Fruit fly (Drosophila melanogaster) whole organism, embryonic: Measurements from ENCODE around the gene CG43249.

Source experiments
- Atf6 ChIP-seq: fragments of 200-800 bp; sonication (Bioruptor generic); IDR thresholded peaks from 2 replicates; pipeline ENCODE4 v1.3.6; 2022; ENCODE audit warnings: missing biosample characterization, missing genetic modification characterization
- B-H1 ChIP-seq: fragments of 200-800 bp; sonication (Bioruptor generic); IDR thresholded peaks from 3 replicates; pipeline ENCODE4 v1.3.6; 2022; ENCODE audit warnings: missing biosample characterization, missing genetic modification characterization
- CG10147 ChIP-seq: fragments of 200-800 bp; sonication (Bioruptor generic); optimal IDR thresholded peaks from 2 replicates; lab custom pipeline; 2019; ENCODE audit warnings: missing biosample characterization, mild to moderate bottlenecking, missing genetic modification characterization, moderate library complexity
- CG10267 ChIP-seq: fragments of 200-800 bp; sonication (Bioruptor generic); optimal IDR thresholded peaks from 2 replicates; lab custom pipeline; 2018; ENCODE audit warnings: missing biosample characterization, mild to moderate bottlenecking, missing genetic modification characterization, moderate library complexity
- CG10543 ChIP-seq: fragments of 200-800 bp; sonication (Bioruptor generic); optimal IDR thresholded peaks from 3 replicates; lab custom pipeline; 2017; ENCODE audit warnings: missing biosample characterization, mild to moderate bottlenecking, missing genetic modification characterization, moderate library complexity
- CG10654 ChIP-seq: fragments of 200-800 bp; sonication (Bioruptor generic); optimal IDR thresholded peaks from 2 replicates; lab custom pipeline; 2016; ENCODE audit warnings: missing biosample characterization, missing genetic modification characterization
- CG12104 ChIP-seq: fragments of 200-800 bp; sonication (Bioruptor generic); optimal IDR thresholded peaks from 3 replicates; lab custom pipeline; 2016; ENCODE audit warnings: missing biosample characterization, missing genetic modification characterization
- CG12299 ChIP-seq: fragments of 200-800 bp; sonication (Bioruptor generic); optimal IDR thresholded peaks from 2 replicates; lab custom pipeline; 2018; ENCODE audit warnings: missing biosample characterization, mild to moderate bottlenecking, missing genetic modification characterization
- CG15269 ChIP-seq: fragments of 200-800 bp; sonication (Bioruptor generic); optimal IDR thresholded peaks from 2 replicates; lab custom pipeline; 2018; ENCODE audit warnings: missing biosample characterization, mild to moderate bottlenecking, missing genetic modification characterization, moderate library complexity
- CG1603 ChIP-seq: fragments of 200-800 bp; sonication (Bioruptor generic); optimal IDR thresholded peaks from 2 replicates; lab custom pipeline; 2019; ENCODE audit warnings: missing biosample characterization, mild to moderate bottlenecking, missing genetic modification characterization, moderate library complexity
- CG17829 ChIP-seq: fragments of 200-800 bp; optimal IDR thresholded peaks from 2 replicates; lab custom pipeline; 2019; ENCODE audit warnings: missing biosample characterization, mild to moderate bottlenecking, missing genetic modification characterization, moderate library complexity
- CG1792 ChIP-seq: fragments of 200-800 bp; sonication (Bioruptor generic); optimal IDR thresholded peaks from 2 replicates; lab custom pipeline; 2016; ENCODE audit warnings: missing biosample characterization, missing genetic modification characterization
- CG18619 ChIP-seq: fragments of 200-800 bp; sonication (Bioruptor generic); optimal IDR thresholded peaks from 3 replicates; lab custom pipeline; 2017; ENCODE audit warnings: missing biosample characterization, mild to moderate bottlenecking, missing genetic modification characterization
- CG2875 ChIP-seq: fragments of 200-800 bp; sonication (Bioruptor generic); optimal IDR thresholded peaks from 2 replicates; lab custom pipeline; 2017; ENCODE audit warnings: missing biosample characterization, mild to moderate bottlenecking, missing genetic modification characterization, missing genetic modification reagents
- CG3407 ChIP-seq: fragments of 200-800 bp; sonication (Bioruptor generic); optimal IDR thresholded peaks from 2 replicates; lab custom pipeline; 2018; ENCODE audit warnings: missing biosample characterization, mild to moderate bottlenecking, missing genetic modification characterization
- CG34422 ChIP-seq: fragments of 200-800 bp; sonication (Bioruptor generic); IDR thresholded peaks from 3 replicates; pipeline ENCODE4 v1.3.6; 2022; ENCODE audit warnings: missing biosample characterization, missing genetic modification characterization
- CG4404 ChIP-seq: fragments of 200-800 bp; sonication (Bioruptor generic); IDR thresholded peaks from 2 replicates; pipeline ENCODE4 v1.3.6; 2022; ENCODE audit warnings: missing biosample characterization, missing genetic modification characterization
- CG5953 ChIP-seq: fragments of 200-800 bp; sonication (Bioruptor generic); IDR thresholded peaks from 2 replicates; pipeline ENCODE4 v1.3.6; 2022; ENCODE audit warnings: missing biosample characterization, missing genetic modification characterization
- CG6765 ChIP-seq: fragments of 200-800 bp; sonication (Bioruptor generic); optimal IDR thresholded peaks from 3 replicates; lab custom pipeline; 2017; ENCODE audit warnings: missing biosample characterization, mild to moderate bottlenecking, missing genetic modification characterization
- CG8089 ChIP-seq: fragments of 200-800 bp; sonication (Bioruptor generic); optimal IDR thresholded peaks from 3 replicates; lab custom pipeline; 2016; ENCODE audit warnings: missing biosample characterization, missing genetic modification characterization
- CG9215 ChIP-seq: fragments of 200-800 bp; sonication (Bioruptor generic); IDR thresholded peaks from 2 replicates; pipeline ENCODE4 v1.3.6; 2022; ENCODE audit warnings: missing biosample characterization, missing genetic modification characterization
- CrebB ChIP-seq: fragments of 200-800 bp; sonication (Bioruptor generic); optimal IDR thresholded peaks from 3 replicates; lab custom pipeline; 2018; ENCODE audit warnings: missing biosample characterization, mild to moderate bottlenecking, missing genetic modification characterization
- Dref ChIP-seq: fragments of 200-800 bp; sonication (Bioruptor generic); IDR thresholded peaks from 2 replicates; pipeline ENCODE4 v1.3.6; 2022; ENCODE audit warnings: missing biosample characterization, missing genetic modification characterization
- Hey ChIP-seq: fragments of 200-800 bp; sonication (Bioruptor generic); optimal IDR thresholded peaks from 3 replicates; lab custom pipeline; 2018; ENCODE audit warnings: missing biosample characterization, mild to moderate bottlenecking, missing genetic modification characterization
- Hmr ChIP-seq: fragments of 200-800 bp; sonication (Bioruptor generic); optimal IDR thresholded peaks from 3 replicates; lab custom pipeline; 2017; ENCODE audit warnings: mild to moderate bottlenecking, missing biosample characterization, missing genetic modification reagents, missing genetic modification characterization
- Hmx ChIP-seq: fragments of 200-800 bp; sonication (Bioruptor generic); optimal IDR thresholded peaks from 2 replicates; lab custom pipeline; 2016; ENCODE audit warnings: missing biosample characterization, missing genetic modification characterization
- Oaz ChIP-seq: fragments of 200-800 bp; sonication (Bioruptor generic); IDR thresholded peaks from 2 replicates; pipeline ENCODE4 v1.3.6; 2022; ENCODE audit warnings: missing biosample characterization, missing genetic modification characterization
- Rfx ChIP-seq: fragments of 200-800 bp; sonication (Bioruptor generic); IDR thresholded peaks from 2 replicates; pipeline ENCODE4 v1.3.6; 2022; ENCODE audit warnings: missing biosample characterization, missing genetic modification characterization
- Trl ChIP-seq, 3 experiments: fragments of >200 bp in 2 of 3; fragments of 200-800 bp in 1 of 3; sonication (Bioruptor generic) in 1 of 3; optimal IDR thresholded peaks; 2 replicates in 1 of 3; 3 replicates in 2 of 3; lab custom pipeline; 2016 to 2017; ENCODE audit warnings: missing biosample characterization in 1 of 3, missing genetic modification characterization in 1 of 3
- cas ChIP-seq: fragments of 200-800 bp; sonication (Bioruptor generic); IDR thresholded peaks from 2 replicates; pipeline ENCODE4 v1.3.6; 2022; ENCODE audit warnings: missing biosample characterization, missing genetic modification characterization
- corto ChIP-seq: fragments of 200-800 bp; sonication (Bioruptor generic); optimal IDR thresholded peaks from 2 replicates; lab custom pipeline; 2016; ENCODE audit warnings: missing biosample characterization, mild to moderate bottlenecking, missing genetic modification characterization, moderate library complexity
- da ChIP-seq: fragments of 200-800 bp; sonication (Bioruptor generic); optimal IDR thresholded peaks from 2 replicates; lab custom pipeline; 2016; ENCODE audit warnings: missing biosample characterization, missing genetic modification characterization
- danr ChIP-seq: fragments of 200-800 bp; sonication (Bioruptor generic); IDR thresholded peaks from 2 replicates; pipeline ENCODE4 v1.3.6; 2022; ENCODE audit warnings: missing biosample characterization, missing genetic modification characterization
- esg ChIP-seq: fragments of 200-800 bp; sonication (Bioruptor generic); conservative IDR thresholded peaks from 2 replicates; pipeline ENCODE4 v1.3.6; 2022; ENCODE audit warnings: missing biosample characterization, missing genetic modification characterization
- fu2 ChIP-seq: fragments of 200-800 bp; sonication (Bioruptor generic); optimal IDR thresholded peaks from 2 replicates; lab custom pipeline; 2016; ENCODE audit warnings: missing biosample characterization, missing genetic modification characterization
- gsb-n ChIP-seq: fragments of 200-800 bp; sonication (Bioruptor generic); optimal IDR thresholded peaks from 3 replicates; lab custom pipeline; 2018; ENCODE audit warnings: missing biosample characterization, mild to moderate bottlenecking, missing genetic modification characterization
- insv ChIP-seq, 2 experiments: fragments of 200-800 bp; sonication (Bioruptor generic); optimal IDR thresholded peaks; 3 replicates each; lab custom pipeline; 2016 to 2018; ENCODE audit warnings: missing biosample characterization in 2 of 2, missing genetic modification characterization in 2 of 2
- inv ChIP-seq: fragments of 200-800 bp; sonication (Bioruptor generic); IDR thresholded peaks from 2 replicates; pipeline ENCODE4 v1.3.6; 2022; ENCODE audit warnings: missing biosample characterization, missing genetic modification characterization; ENCODE audit not compliant: partially characterized antibody
- jigr1 ChIP-seq: fragments of 200-800 bp; sonication (Bioruptor generic); IDR thresholded peaks from 3 replicates; pipeline ENCODE4 v1.3.6; 2022; ENCODE audit warnings: missing biosample characterization, missing genetic modification characterization
- kay ChIP-seq: fragments of 200-800 bp; sonication (Bioruptor generic); optimal IDR thresholded peaks from 2 replicates; lab custom pipeline; 2016; ENCODE audit warnings: missing biosample characterization, missing genetic modification characterization
- mirr ChIP-seq: fragments of 200-800 bp; sonication (Bioruptor generic); optimal IDR thresholded peaks from 3 replicates; lab custom pipeline; 2018; ENCODE audit warnings: missing biosample characterization, mild to moderate bottlenecking, missing genetic modification characterization
- oc ChIP-seq: fragments of 200-800 bp; sonication (Bioruptor generic); optimal IDR thresholded peaks from 2 replicates; lab custom pipeline; 2018; ENCODE audit warnings: missing biosample characterization, mild to moderate bottlenecking, missing genetic modification characterization, moderate library complexity
- peb ChIP-seq: fragments of 200-800 bp; sonication (Bioruptor generic); IDR thresholded peaks from 2 replicates; pipeline ENCODE4 v1.3.6; 2022; ENCODE audit warnings: missing biosample characterization, missing genetic modification characterization
- prd ChIP-seq, 3 experiments: fragments of >200 bp in 2 of 3; fragments of 200-800 bp in 1 of 3; sonication (Bioruptor generic) in 1 of 3; optimal IDR thresholded peaks in 2 of 3; IDR thresholded peaks in 1 of 3; 2 replicates in 2 of 3; 3 replicates in 1 of 3; pipeline versions ENCODE4 v1.3.6 to Lab custom; 2017 to 2022; ENCODE audit warnings: missing biosample characterization in 1 of 3, missing genetic modification characterization in 1 of 3
- shn ChIP-seq: fragments of 200-800 bp; sonication (Bioruptor generic); optimal IDR thresholded peaks from 3 replicates; lab custom pipeline; 2016; ENCODE audit warnings: missing biosample characterization, missing genetic modification characterization
- sqz ChIP-seq: fragments of 200-800 bp; sonication (Bioruptor generic); optimal IDR thresholded peaks from 3 replicates; lab custom pipeline; 2018; ENCODE audit warnings: missing biosample characterization, mild to moderate bottlenecking, missing genetic modification characterization
- tin ChIP-seq: fragments of 200-800 bp; sonication (Bioruptor generic); optimal IDR thresholded peaks from 3 replicates; lab custom pipeline; 2016; ENCODE audit warnings: missing biosample characterization, missing genetic modification characterization
- trh ChIP-seq: fragments of 200-800 bp; sonication (Bioruptor generic); optimal IDR thresholded peaks from 2 replicates; lab custom pipeline; 2016; ENCODE audit warnings: missing biosample characterization, missing genetic modification characterization
- tup ChIP-seq: fragments of 200-800 bp; sonication (Bioruptor generic); optimal IDR thresholded peaks from 2 replicates; lab custom pipeline; 2016; ENCODE audit warnings: missing biosample characterization, mild to moderate bottlenecking, missing genetic modification characterization, moderate library complexity
- tx ChIP-seq: fragments of 200-800 bp; sonication (Bioruptor generic); optimal IDR thresholded peaks from 2 replicates; lab custom pipeline; 2016; ENCODE audit warnings: missing biosample characterization, missing genetic modification characterization
- unpg ChIP-seq: fragments of 200-800 bp; sonication (Bioruptor generic); optimal IDR thresholded peaks from 3 replicates; lab custom pipeline; 2018; ENCODE audit warnings: missing biosample characterization, mild to moderate bottlenecking, missing genetic modification characterization, moderate library complexity

Gene CG43249

dm6 chr3L:16289067-16289466 lies 15.0 kb upstream of the CG43249 start (continued):
- TF ChIP-seq danr (GFP tag; lab: Robert Waterston, UW) (no peak), insv (GFP tag; optimal IDR thresholded peaks at IDR 0.05; lab: Kevin White, UChicago) (no peak), shn (no peak), CG17829 (no peak), Oaz (no peak), gsb-n (tag; lab: Kevin White, UChicago) (no peak), CG1603 (tag; lab: Kevin White, UChicago) (no peak), CG34422 (GFP tag; lab: Robert Waterston, UW) (peak; percentile 50; the same call in 1 of the 3 replicates), CG2875 (GFP tag; lab: Kevin White, UChicago) (no peak), CG8089 (no peak), oc (tag; lab: Kevin White, UChicago) (no peak), CG15269 (peak; percentile 67), tin (peak; percentile 10), Hey (tag; lab: Kevin White, UChicago) (no peak), inv (no peak), CG10147 (GFP tag; lab: Kevin White, UChicago) (no peak), CG10654 (GFP tag; lab: Kevin White, UChicago) (peak; percentile 2), da (GFP tag; lab: Kevin White, UChicago) (no peak), B-H1 (GFP tag; lab: Robert Waterston, UW) (0 out of 3 replicates have a peak, but pooled peaks have one; percentile 16), CG12299 (tag; lab: Kevin White, UChicago) (no peak), tup (GFP tag; lab: Kevin White, UChicago) (no peak), prd (optimal IDR thresholded peaks at IDR 0.05; lab: Kevin White, UChicago) (no peak), prd (GFP tag; IDR thresholded peaks at IDR 0.05; lab: Robert Waterston, UW) (peak; percentile 38; the same call in 1 of the 3 replicates), Atf6 (GFP tag; lab: Robert Waterston, UW) (peak; percentile 38; the same call in 1 of the 2 replicates), peb (GFP tag; lab: Robert Waterston, UW) (no peak), Dref (GFP tag; lab: Robert Waterston, UW) (no peak), CG12104 (GFP tag; lab: Kevin White, UChicago) (no peak), unpg (peak; percentile 59), corto (no peak), esg (GFP tag; lab: Robert Waterston, UW) (peak; percentile 64; the same call in 1 of the 2 replicates), CG3407 (no peak), trh (GFP tag; lab: Kevin White, UChicago) (no peak), cas (GFP tag; lab: Robert Waterston, UW) (no peak), CG1792 (GFP tag; lab: Kevin White, UChicago) (no peak), Trl (optimal IDR thresholded peaks at IDR 0.05; lab: Kevin White, UChicago) (no peak), Trl (GFP tag; optimal IDR thresholded peaks at IDR 0.05; lab: Kevin White, UChicago) (no peak), CG9215 (GFP tag; lab: Robert Waterston, UW) (no peak), mirr (GFP tag; lab: Kevin White, UChicago) (no peak), tx (GFP tag; lab: Kevin White, UChicago) (no peak), sqz (GFP tag; lab: Kevin White, UChicago) (no peak), CG18619 (GFP tag; lab: Kevin White, UChicago) (no peak), Hmx (GFP tag; lab: Kevin White, UChicago) (no peak), CG6765 (GFP tag; lab: Kevin White, UChicago) (no peak), Hmr (GFP tag; lab: Kevin White, UChicago) (no peak), CG5953 (GFP tag; lab: Robert Waterston, UW) (no peak), CG4404 (GFP tag; lab: Robert Waterston, UW) (no peak), CG10543 (GFP tag; lab: Kevin White, UChicago) (no peak), fu2 (no peak), jigr1 (GFP tag; lab: Robert Waterston, UW) (no peak), kay (no peak), CrebB (tag; lab: Kevin White, UChicago) (no peak), CG10267 (tag; lab: Kevin White, UChicago) (no peak), Rfx (GFP tag; lab: Robert Waterston, UW) (peak; percentile 38; the same call in 1 of the 2 replicates)
